Worm (Caenorhabditis elegans): ENCODE results near the gene nhr-40.

nhr-40 gene

DNA sequence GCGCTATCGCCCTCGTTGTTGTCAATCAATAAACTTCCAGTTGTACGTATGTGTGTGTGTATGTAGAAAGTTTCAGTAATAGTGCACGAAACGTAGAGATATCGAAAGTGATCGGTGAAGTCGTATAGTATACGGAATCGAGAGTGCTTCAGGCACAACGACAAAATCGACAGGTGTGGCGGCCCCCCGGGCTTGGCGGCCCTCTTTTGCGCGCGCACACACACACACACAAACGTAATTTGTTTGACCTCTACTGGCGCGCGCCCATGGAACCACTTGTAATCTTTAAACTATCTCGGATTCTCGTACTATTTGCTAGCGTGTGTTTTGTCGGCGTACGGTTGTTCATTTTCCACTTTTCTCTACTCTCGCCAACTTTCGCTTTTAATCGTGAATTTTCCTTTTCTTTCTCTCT, 2.2 kb upstream of the nhr-40 start (continued):
- no peak for TF ChIP-seq lin-39 (tag; optimal IDR thresholded peaks at IDR 0.05)
- no peak for TF ChIP-seq snpc-4 (tag; optimal IDR thresholded peaks at IDR 0.05)
- TF ChIP-seq pqm-1 (tag; optimal IDR thresholded peaks at IDR 0.05): no peak
- TF ChIP-seq ceh-8 (GFP tag; optimal IDR thresholded peaks at IDR 0.05): no peak
- TF ChIP-seq lin-14 (GFP tag; optimal IDR thresholded peaks at IDR 0.05): peak; percentile 93
- TF ChIP-seq tlp-1 (tag; optimal IDR thresholded peaks at IDR 0.05): no peak
- no peak for TF ChIP-seq fkh-4 (tag; optimal IDR thresholded peaks at IDR 0.05; ENCODE audit: borderline replicate concordance)
- TF ChIP-seq nhr-71 (tag; optimal IDR thresholded peaks at IDR 0.05): peak; percentile 85
- TF ChIP-seq C34B4.2 (tag; optimal IDR thresholded peaks at IDR 0.05): no peak
- TF ChIP-seq lsy-2 (tag; optimal IDR thresholded peaks at IDR 0.05): peak; percentile 28 to 55
- TF ChIP-seq lin-15B (tag; optimal IDR thresholded peaks at IDR 0.05): no peak
- no peak for TF ChIP-seq hpl-2 (GFP tag; optimal IDR thresholded peaks at IDR 0.05)
- no peak for TF ChIP-seq ceh-88 (GFP tag; IDR thresholded peaks at IDR 0.05)
- no peak for TF ChIP-seq unc-86 (tag; optimal IDR thresholded peaks at IDR 0.05)
- TF ChIP-seq nhr-237 (tag; optimal IDR thresholded peaks at IDR 0.05): no peak
- TF ChIP-seq egl-13 (tag; optimal IDR thresholded peaks at IDR 0.05): no peak
- TF ChIP-seq nhr-20 (tag; optimal IDR thresholded peaks at IDR 0.05): peak; percentile 88
- TF ChIP-seq lin-13 (GFP tag; optimal IDR thresholded peaks at IDR 0.05): peak; percentile 14
- peak; percentile 49 for TF ChIP-seq xbp-1 (tag; optimal IDR thresholded peaks at IDR 0.05)
- no peak for TF ChIP-seq F16B12.6 (tag; optimal IDR thresholded peaks at IDR 0.05)
- TF ChIP-seq aly-2 (tag; optimal IDR thresholded peaks at IDR 0.05): no peak
- TF ChIP-seq C04F5.9 (tag; optimal IDR thresholded peaks at IDR 0.05): no peak
- TF ChIP-seq ceh-82 (tag; optimal IDR thresholded peaks at IDR 0.05): peak; percentile 13 to 21 (median 20)
- no peak for TF ChIP-seq mep-1 (tag; optimal IDR thresholded peaks at IDR 0.05)
- TF ChIP-seq nhr-11 (tag; optimal IDR thresholded peaks at IDR 0.05): no peak
- no peak for TF ChIP-seq nhr-76 (tag; optimal IDR thresholded peaks at IDR 0.05)
- no peak for TF ChIP-seq hlh-17 (GFP tag; optimal IDR thresholded peaks at IDR 0.05; ENCODE audit: borderline replicate concordance)
- TF ChIP-seq zip-4 (GFP tag; optimal IDR thresholded peaks at IDR 0.05): no peak
- peak; percentile 76 for TF ChIP-seq tbx-2 (tag; optimal IDR thresholded peaks at IDR 0.05)
- peak; percentile 96 for TF ChIP-seq nhr-85 (tag)
- peak; percentile 47 for TF ChIP-seq irx-1 (tag; optimal IDR thresholded peaks at IDR 0.05)
- TF ChIP-seq alr-1 (tag; optimal IDR thresholded peaks at IDR 0.05; ENCODE audit: borderline replicate concordance): no peak
- peak; percentile 56 for TF ChIP-seq nhr-90 (tag; optimal IDR thresholded peaks at IDR 0.05; ENCODE audit: poor library complexity)
- TF ChIP-seq isw-1 (GFP tag; IDR thresholded peaks at IDR 0.05): no peak; the same call in 1 of the 2 replicates
- peak in 2 of 6 experiments; percentile 44 for TF ChIP-seq elt-3 (tag; optimal IDR thresholded peaks at IDR 0.05)
- TF ChIP-seq elt-2 (tag; optimal IDR thresholded peaks at IDR 0.05): no peak
- peak; percentile 53 for TF ChIP-seq nhr-47 (tag; optimal IDR thresholded peaks at IDR 0.05)
- no peak for TF ChIP-seq aha-1 (tag; optimal IDR thresholded peaks at IDR 0.05)
- no peak for TF ChIP-seq fkh-8 (tag; optimal IDR thresholded peaks at IDR 0.05)
- TF ChIP-seq unc-30 (tag; optimal IDR thresholded peaks at IDR 0.05): no peak
- TF ChIP-seq ets-5 (GFP tag; IDR thresholded peaks at IDR 0.05): no peak
- no peak for TF ChIP-seq fos-1 (tag; optimal IDR thresholded peaks at IDR 0.05)
- TF ChIP-seq mdl-1 (tag; optimal IDR thresholded peaks at IDR 0.05): peak in 1 of 2 experiments; percentile 54
- no peak for TF ChIP-seq unc-98 (GFP tag; IDR thresholded peaks at IDR 0.05)
- TF ChIP-seq zag-1 (tag; optimal IDR thresholded peaks at IDR 0.05): no peak
- TF ChIP-seq nhr-19 (GFP tag; conservative IDR thresholded peaks at IDR 0.05): peak; percentile 68
- no peak for TF ChIP-seq ama-1 (optimal IDR thresholded peaks at IDR 0.05)
- peak; percentile 73 for TF ChIP-seq swsn-7 (tag; optimal IDR thresholded peaks at IDR 0.05)
- no peak for TF ChIP-seq sox-4 (tag; optimal IDR thresholded peaks at IDR 0.05)
- peak; percentile 79 for TF ChIP-seq unc-130 (tag; optimal IDR thresholded peaks at IDR 0.05)
- peak; percentile 30 to 42 (median 38) for TF ChIP-seq dpl-1 (GFP tag; optimal IDR thresholded peaks at IDR 0.05)
- TF ChIP-seq ces-1 (GFP tag; optimal IDR thresholded peaks at IDR 0.05): no peak
- TF ChIP-seq efl-1 (optimal IDR thresholded peaks at IDR 0.05): peak; percentile 8 to 41
- peak in 1 of 2 experiments; percentile 28 for TF ChIP-seq efl-1 (GFP tag; optimal IDR thresholded peaks at IDR 0.05 in 1 of 2)
- no peak for TF ChIP-seq hlh-4 (tag; optimal IDR thresholded peaks at IDR 0.05)

Measured in whole organism, L1 larva.